Fruit fly (Drosophila melanogaster) whole organism: ENCODE data around the gene Txl.

Experiments used
- CG8478 ChIP-seq: fragments of >200 bp; optimal IDR thresholded peaks from 2 replicates; lab custom pipeline; 2018; ENCODE audit warnings: inconsistent platforms
- Dll ChIP-seq: fragments of >200 bp; optimal IDR thresholded peaks from 2 replicates; lab custom pipeline; 2017
- EcR ChIP-seq, 2 experiments: fragments of >200 bp; optimal IDR thresholded peaks; 2 replicates each; lab custom pipeline; 2017; ENCODE audit warnings: missing biosample characterization in 2 of 2, missing genetic modification characterization in 2 of 2, missing genetic modification reagents in 2 of 2
- pan ChIP-seq: fragments of >200 bp; optimal IDR thresholded peaks from 2 replicates; lab custom pipeline; 2017
- psq ChIP-seq: fragments of >200 bp; optimal IDR thresholded peaks from 2 replicates; lab custom pipeline; 2017
- usp ChIP-seq: fragments of >200 bp; optimal IDR thresholded peaks from 2 replicates; lab custom pipeline; 2017; ENCODE audit warnings: missing biosample characterization, missing genetic modification characterization, mixed read lengths

Gene Txl

dm6 chr3L:5810633-5811341 is 45.1 kb downstream of the Txl start, which contains the start of the genes S6k and kri:
TSS of gene S6k (minus strand) at chr3L:5810931.
TSS of gene kri (plus strand) at chr3L:5810973.
- TF ChIP-seq Dll (lab: Kevin White, UChicago) (no peak), CG8478 (lab: Kevin White, UChicago) (no peak), usp (GFP tag; lab: Kevin White, UChicago) (no peak), pan (lab: Kevin White, UChicago) (no peak), psq (lab: Kevin White, UChicago) (no peak), EcR (GFP tag; optimal IDR thresholded peaks at IDR 0.05; lab: Kevin White, UChicago) (no peak)

- TF ChIP-seq CG8478 (lab: Kevin White, UChicago) (no peak), psq (lab: Kevin White, UChicago) (no peak), pan (lab: Kevin White, UChicago) (no peak), Dll (lab: Kevin White, UChicago) (no peak), EcR (GFP tag; optimal IDR thresholded peaks at IDR 0.05; lab: Kevin White, UChicago) (no peak), usp (GFP tag; lab: Kevin White, UChicago) (no peak)
Measured at dm6 chr3L:5813016-5813415, 47.4 kb downstream of the Txl start, which contains the start of gene mad2. TSS of gene mad2 (minus strand) at chr3L:5813093.
